Worm (Caenorhabditis elegans) whole organism, L3 larva: ENCODE measurements around the gene lelo-2.

Source experiments
- aly-2 ChIP-seq: fragments of 150-350 bp; optimal IDR thresholded peaks from 2 replicates; lab custom pipeline; 2014; ENCODE audit warnings: missing biosample characterization, missing genetic modification characterization
- ama-1 ChIP-seq: fragments of 150-350 bp; optimal IDR thresholded peaks from 2 replicates; lab custom pipeline; 2018
- egl-27 ChIP-seq: sonication (generic microtip); optimal IDR thresholded peaks from 4 replicates; lab custom pipeline; 2017; ENCODE audit warnings: missing biosample characterization, missing genetic modification reagents, missing genetic modification characterization
- nhr-12 ChIP-seq: fragments of 150-350 bp; optimal IDR thresholded peaks from 2 replicates; lab custom pipeline; 2014; ENCODE audit warnings: missing biosample characterization, missing genetic modification characterization
- pqm-1 ChIP-seq: fragments of 150-350 bp; optimal IDR thresholded peaks from 2 replicates; lab custom pipeline; 2017; ENCODE audit warnings: missing biosample characterization, missing genetic modification characterization, inconsistent platforms
- unc-62 ChIP-seq: fragments of 150-350 bp; sonication (generic microtip); optimal IDR thresholded peaks from 4 replicates; lab custom pipeline; 2014; ENCODE audit warnings: missing biosample characterization, missing genetic modification reagents, missing genetic modification characterization
- zag-1 ChIP-seq: fragments of 150-350 bp; optimal IDR thresholded peaks from 2 replicates; lab custom pipeline; 2014; ENCODE audit warnings: missing biosample characterization, missing genetic modification characterization

DNA sequence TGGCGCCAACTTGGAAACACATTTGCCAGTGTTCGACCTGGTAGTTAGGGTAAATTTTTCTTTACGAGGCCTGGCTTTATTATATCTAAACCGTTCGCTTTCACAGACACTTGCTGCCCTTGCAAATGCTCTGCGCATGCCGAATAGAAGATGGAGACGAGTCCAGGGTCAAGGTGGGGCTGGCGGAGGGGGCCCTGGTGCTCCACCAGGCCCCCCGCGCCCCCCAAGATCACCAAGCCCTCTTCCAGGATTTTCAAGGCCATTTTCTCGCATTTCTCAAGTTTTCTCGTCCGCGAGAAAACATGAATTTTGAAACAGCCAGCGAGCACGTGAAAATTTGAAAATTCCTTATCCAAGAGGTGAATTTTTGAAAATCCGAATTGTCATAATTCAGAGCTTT is 12.6 kb upstream of the lelo-2 start:
- TF ChIP-seq egl-27 (tag; lab: Kevin White, UChicago): no peak
- TF ChIP-seq pqm-1 (tag; lab: Kevin White, UChicago): no peak
- no peak for TF ChIP-seq unc-62
- TF ChIP-seq ama-1 (lab: Kevin White, UChicago): no peak
- no peak for TF ChIP-seq nhr-12 (tag; lab: Kevin White, UChicago)
- no peak for TF ChIP-seq zag-1 (tag; lab: Kevin White, UChicago)
- TF ChIP-seq aly-2: no peak
